Worm (Caenorhabditis elegans) whole organism, midembryonic: ENCODE results near the gene del-9.

Experiments
- T22C8.4 ChIP-seq: fragments of 200-800 bp; sonication (Bioruptor generic); IDR thresholded peaks from 2 replicates; pipeline ENCODE4 v1.3.6; 2022; ENCODE audit warnings: missing genetic modification characterization, missing compliant biosample characterization
- cog-1 ChIP-seq: sonication (generic microtip); optimal IDR thresholded peaks from 2 replicates; lab custom pipeline; 2016; ENCODE audit warnings: missing genetic modification characterization, missing compliant biosample characterization
- flt-1 ChIP-seq: fragments of 200-800 bp; sonication (Bioruptor generic); IDR thresholded peaks from 2 replicates; pipeline ENCODE4 v1.3.6; 2022; ENCODE audit warnings: missing genetic modification characterization, missing compliant biosample characterization
- klf-2 ChIP-seq: fragments of 200-800 bp; sonication (Bioruptor generic); conservative IDR thresholded peaks from 2 replicates; pipeline ENCODE4 v1.3.6; 2022; ENCODE audit warnings: missing genetic modification reagents, missing genetic modification characterization, missing compliant biosample characterization
- med-1 ChIP-seq: sonication (generic microtip); optimal IDR thresholded peaks from 2 replicates; lab custom pipeline; 2017; ENCODE audit warnings: missing genetic modification characterization, mild to moderate bottlenecking, missing compliant biosample characterization, antibody characterized with exemption, missing genetic modification reagents; ENCODE audit not compliant: insufficient read depth
- ref-1 ChIP-seq: fragments of 200-800 bp; sonication (Bioruptor generic); conservative IDR thresholded peaks from 2 replicates; pipeline ENCODE4 v1.3.6; 2022; ENCODE audit warnings: missing genetic modification reagents, missing genetic modification characterization, missing compliant biosample characterization
- tab-1 ChIP-seq: fragments of 200-800 bp; sonication (Bioruptor generic); IDR thresholded peaks from 2 replicates; pipeline ENCODE4 v1.3.6; 2022; ENCODE audit warnings: missing genetic modification characterization, missing compliant biosample characterization
- ztf-23 ChIP-seq: fragments of 200-800 bp; sonication (Bioruptor generic); IDR thresholded peaks from 2 replicates; pipeline ENCODE4 v1.3.6; 2022; ENCODE audit warnings: missing genetic modification reagents, missing genetic modification characterization, missing compliant biosample characterization
- ztf-29 ChIP-seq: fragments of 200-800 bp; sonication (Bioruptor generic); IDR thresholded peaks from 2 replicates; pipeline ENCODE4 v1.3.6; 2022; ENCODE audit warnings: missing genetic modification reagents, missing genetic modification characterization, missing compliant biosample characterization

Gene del-9

ce11 chrX:3584481-3584880 lies 32.6 kb downstream of the del-9 start:
- no peak for TF ChIP-seq ref-1 (GFP tag; lab: Robert Waterston, UW)
- no peak for TF ChIP-seq klf-2 (GFP tag; lab: Robert Waterston, UW)
- TF ChIP-seq tab-1: no peak
- no peak for TF ChIP-seq ztf-23 (GFP tag; lab: Robert Waterston, UW)
- TF ChIP-seq cog-1: no peak
- no peak for TF ChIP-seq ztf-29
- no peak for TF ChIP-seq flt-1 (GFP tag; lab: Robert Waterston, UW)
- no peak for TF ChIP-seq T22C8.4 (GFP tag; lab: Robert Waterston, UW)
- no peak for TF ChIP-seq med-1

- TF ChIP-seq tab-1: no peak
These were observed 33.7 kb downstream of the del-9 start for ce11 chrX:3583436-3583835.

ce11 chrX:3581813-3582212 lies 35.3 kb downstream of the del-9 start:
- TF ChIP-seq ref-1 (GFP tag; lab: Robert Waterston, UW) (no peak), cog-1 (no peak), med-1 (no peak), ztf-23 (GFP tag; lab: Robert Waterston, UW) (no peak), ztf-29 (no peak), klf-2 (GFP tag; lab: Robert Waterston, UW) (no peak), tab-1 (no peak), T22C8.4 (GFP tag; lab: Robert Waterston, UW) (no peak), flt-1 (GFP tag; lab: Robert Waterston, UW) (no peak)

- no peak for TF ChIP-seq T22C8.4 (GFP tag; lab: Robert Waterston, UW)
- TF ChIP-seq ztf-29: no peak
- no peak for TF ChIP-seq klf-2 (GFP tag; lab: Robert Waterston, UW)
- no peak for TF ChIP-seq med-1
- TF ChIP-seq flt-1 (GFP tag; lab: Robert Waterston, UW): no peak
- no peak for TF ChIP-seq cog-1
- no peak for TF ChIP-seq ztf-23 (GFP tag; lab: Robert Waterston, UW)
- no peak for TF ChIP-seq ref-1 (GFP tag; lab: Robert Waterston, UW)
- TF ChIP-seq tab-1: no peak
These were observed 40.9 kb downstream of the del-9 start, which contains the start of gene ckc-1 for ce11 chrX:3576239-3576638. Gene ckc-1, plus strand, starts transcription at chrX:3576606.

ce11 chrX:3573482-3573881 lies 43.6 kb downstream of the del-9 start, which contains the start of gene T27A10.5:
Gene T27A10.5, minus strand, starts transcription at chrX:3573582.
- TF ChIP-seq klf-2 (GFP tag; lab: Robert Waterston, UW) (no peak), med-1 (no peak), ztf-23 (GFP tag; lab: Robert Waterston, UW) (no peak), flt-1 (GFP tag; lab: Robert Waterston, UW) (no peak), cog-1 (no peak), ref-1 (GFP tag; lab: Robert Waterston, UW) (no peak)

ce11 chrX:3572490-3572889 lies 44.6 kb downstream of the del-9 start, which contains the start of gene vit-3:
Gene vit-3, minus strand, starts transcription at chrX:3572549.
- no peak for TF ChIP-seq ztf-29
- TF ChIP-seq T22C8.4 (GFP tag; lab: Robert Waterston, UW): no peak
- no peak for TF ChIP-seq ztf-23 (GFP tag; lab: Robert Waterston, UW)
- no peak for TF ChIP-seq med-1
- TF ChIP-seq cog-1: no peak
- TF ChIP-seq ref-1 (GFP tag; lab: Robert Waterston, UW): no peak
- no peak for TF ChIP-seq flt-1 (GFP tag; lab: Robert Waterston, UW)
- TF ChIP-seq klf-2 (GFP tag; lab: Robert Waterston, UW): no peak
- no peak for TF ChIP-seq tab-1

- no peak for TF ChIP-seq ztf-23 (GFP tag; lab: Robert Waterston, UW)
- TF ChIP-seq tab-1: no peak
- TF ChIP-seq ztf-29: no peak
These were observed 50.3 kb downstream of the del-9 start for ce11 chrX:3566856-3567255.

ce11 chrX:3563903-3564302 lies 53.2 kb downstream of the del-9 start, which contains the start of gene vit-4:
Gene vit-4, minus strand, starts transcription at chrX:3563965.
- no peak for TF ChIP-seq med-1
- no peak for TF ChIP-seq ztf-23 (GFP tag; lab: Robert Waterston, UW)
- TF ChIP-seq cog-1: no peak
- no peak for TF ChIP-seq T22C8.4 (GFP tag; lab: Robert Waterston, UW)
- no peak for TF ChIP-seq tab-1
- no peak for TF ChIP-seq klf-2 (GFP tag; lab: Robert Waterston, UW)
- TF ChIP-seq ref-1 (GFP tag; lab: Robert Waterston, UW): no peak
- TF ChIP-seq flt-1 (GFP tag; lab: Robert Waterston, UW): no peak
- TF ChIP-seq ztf-29: no peak
